Fruit fly (Drosophila melanogaster): ENCODE results near the gene eIF5B.

The eIF5B gene

dm6 chr3L:3420674-3421073 lies 40.1 kb downstream of the eIF5B start (continued):
- TF ChIP-seq pum (GFP tag; optimal IDR thresholded peaks at IDR 0.05) (no peak), CG10654 (GFP tag; optimal IDR thresholded peaks at IDR 0.05) (no peak), CG7357 (GFP tag; IDR thresholded peaks at IDR 0.05) (no peak), MBD-R2 (GFP tag; IDR thresholded peaks at IDR 0.05) (no peak), CG3847 (GFP tag; IDR thresholded peaks at IDR 0.05) (no peak), nau (GFP tag; optimal IDR thresholded peaks at IDR 0.05) (no peak), CG15073 (GFP tag; optimal IDR thresholded peaks at IDR 0.05) (no peak), tll (GFP tag; optimal IDR thresholded peaks at IDR 0.05) (no peak), CG5180 (GFP tag; optimal IDR thresholded peaks at IDR 0.05) (no peak), CG14965 (GFP tag; optimal IDR thresholded peaks at IDR 0.05; ENCODE audit: borderline replicate concordance) (no peak), grau (tag; optimal IDR thresholded peaks at IDR 0.05) (peak; percentile 7), exex (tag; optimal IDR thresholded peaks at IDR 0.05) (no peak), bcd (GFP tag; optimal IDR thresholded peaks at IDR 0.05) (no peak), dimm (GFP tag; IDR thresholded peaks at IDR 0.05) (no peak), Dll (GFP tag; IDR thresholded peaks at IDR 0.05; ENCODE audit: partially characterized antibody) (no peak), CG1233 (GFP tag; optimal IDR thresholded peaks at IDR 0.05) (no peak), lbe (GFP tag; optimal IDR thresholded peaks at IDR 0.05) (no peak), pita (GFP tag; optimal IDR thresholded peaks at IDR 0.05) (no peak), Med (GFP tag) (peak; percentile 10), eve (GFP tag; optimal IDR thresholded peaks at IDR 0.05) (no peak), CG31441 (GFP tag; IDR thresholded peaks at IDR 0.05) (no peak), sob (GFP tag; IDR thresholded peaks at IDR 0.05) (no peak), CG33213 (GFP tag; optimal IDR thresholded peaks at IDR 0.05) (no peak), CG11723 (GFP tag; optimal IDR thresholded peaks at IDR 0.05) (no peak), corto (GFP tag; optimal IDR thresholded peaks at IDR 0.05) (no peak), ERR (GFP tag; optimal IDR thresholded peaks at IDR 0.05) (no peak), bsh (GFP tag; optimal IDR thresholded peaks at IDR 0.05) (no peak), CG3163 (GFP tag; optimal IDR thresholded peaks at IDR 0.05) (no peak), Aef1 (GFP tag; IDR thresholded peaks at IDR 0.05) (no peak), Dad (GFP tag; optimal IDR thresholded peaks at IDR 0.05) (no peak), sug (tag; optimal IDR thresholded peaks at IDR 0.05) (no peak), scrt (GFP tag; optimal IDR thresholded peaks at IDR 0.05) (no peak), gcm (GFP tag; optimal IDR thresholded peaks at IDR 0.05) (no peak), hb (GFP tag; IDR thresholded peaks at IDR 0.05; ENCODE audit: partially characterized antibody) (no peak), CG12104 (GFP tag; optimal IDR thresholded peaks at IDR 0.05) (no peak), Ets65A (GFP tag) (no peak), CG4282 (GFP tag; optimal IDR thresholded peaks at IDR 0.05) (no peak), hth (optimal IDR thresholded peaks at IDR 0.05) (no peak), Eip74EF (GFP tag; optimal IDR thresholded peaks at IDR 0.05) (no peak), CG18764 (GFP tag; optimal IDR thresholded peaks at IDR 0.05) (no peak), CG31388 (GFP tag; optimal IDR thresholded peaks at IDR 0.05) (no peak), Sry-δ (GFP tag; optimal IDR thresholded peaks at IDR 0.05) (no peak), az2 (GFP tag; optimal IDR thresholded peaks at IDR 0.05) (no peak), Hr51 (GFP tag; optimal IDR thresholded peaks at IDR 0.05) (peak in 1 of 2 experiments; percentile 9), CG9932 (GFP tag; IDR thresholded peaks at IDR 0.05) (no peak), gem (tag; optimal IDR thresholded peaks at IDR 0.05) (peak; percentile 50), sr (GFP tag; IDR thresholded peaks at IDR 0.05) (no peak), pnt (GFP tag; optimal IDR thresholded peaks at IDR 0.05) (no peak), twi (tag; optimal IDR thresholded peaks at IDR 0.05) (no peak), HLH54F (GFP tag; optimal IDR thresholded peaks at IDR 0.05) (no peak), slbo (GFP tag; IDR thresholded peaks at IDR 0.05) (peak; percentile 26; the same call in 1 of the 2 replicates), p53 (GFP tag; optimal IDR thresholded peaks at IDR 0.05) (no peak)
